Worm (Caenorhabditis elegans) whole organism, midembryonic: ENCODE results near the gene clec-122.
"Not testable (repeated sequence)": the region's sequence is repeated elsewhere in the genome, so short reads cannot be mapped to it uniquely, and the experiment has no call there.

Experiments used
- T22C8.4 ChIP-seq: fragments of 200-800 bp; sonication (Bioruptor generic); IDR thresholded peaks from 2 replicates; pipeline ENCODE4 v1.3.6; 2022; ENCODE audit warnings: missing genetic modification characterization, missing compliant biosample characterization
- cog-1 ChIP-seq: sonication (generic microtip); optimal IDR thresholded peaks from 2 replicates; lab custom pipeline; 2016; ENCODE audit warnings: missing genetic modification characterization, missing compliant biosample characterization
- flt-1 ChIP-seq: fragments of 200-800 bp; sonication (Bioruptor generic); IDR thresholded peaks from 2 replicates; pipeline ENCODE4 v1.3.6; 2022; ENCODE audit warnings: missing genetic modification characterization, missing compliant biosample characterization
- klf-2 ChIP-seq: fragments of 200-800 bp; sonication (Bioruptor generic); conservative IDR thresholded peaks from 2 replicates; pipeline ENCODE4 v1.3.6; 2022; ENCODE audit warnings: missing genetic modification reagents, missing genetic modification characterization, missing compliant biosample characterization
- med-1 ChIP-seq: sonication (generic microtip); optimal IDR thresholded peaks from 2 replicates; lab custom pipeline; 2017; ENCODE audit warnings: missing genetic modification characterization, mild to moderate bottlenecking, missing compliant biosample characterization, antibody characterized with exemption, missing genetic modification reagents; ENCODE audit not compliant: insufficient read depth
- ref-1 ChIP-seq: fragments of 200-800 bp; sonication (Bioruptor generic); conservative IDR thresholded peaks from 2 replicates; pipeline ENCODE4 v1.3.6; 2022; ENCODE audit warnings: missing genetic modification reagents, missing genetic modification characterization, missing compliant biosample characterization
- tab-1 ChIP-seq: fragments of 200-800 bp; sonication (Bioruptor generic); IDR thresholded peaks from 2 replicates; pipeline ENCODE4 v1.3.6; 2022; ENCODE audit warnings: missing genetic modification characterization, missing compliant biosample characterization
- ztf-23 ChIP-seq: fragments of 200-800 bp; sonication (Bioruptor generic); IDR thresholded peaks from 2 replicates; pipeline ENCODE4 v1.3.6; 2022; ENCODE audit warnings: missing genetic modification reagents, missing genetic modification characterization, missing compliant biosample characterization
- ztf-29 ChIP-seq: fragments of 200-800 bp; sonication (Bioruptor generic); IDR thresholded peaks from 2 replicates; pipeline ENCODE4 v1.3.6; 2022; ENCODE audit warnings: missing genetic modification reagents, missing genetic modification characterization, missing compliant biosample characterization

The clec-122 gene

ce11 chrII:3113289-3113688 is 7.4 kb downstream of the clec-122 start:
- TF ChIP-seq klf-2 (GFP tag; lab: Robert Waterston, UW) (no peak), ztf-23 (GFP tag; lab: Robert Waterston, UW) (no peak), flt-1 (no peak), ztf-29 (GFP tag; lab: Robert Waterston, UW) (no peak), T22C8.4 (no peak), med-1 (GFP tag; lab: Kevin White, UChicago) (no peak), tab-1 (GFP tag; lab: Robert Waterston, UW) (0 out of 2 replicates have a peak, but pooled peaks have one; percentile 14), cog-1 (tag; lab: Kevin White, UChicago) (no peak), ref-1 (GFP tag; lab: Robert Waterston, UW) (no peak)

- TF ChIP-seq flt-1: no peak
- no peak for TF ChIP-seq T22C8.4
- no peak for TF ChIP-seq tab-1 (GFP tag; lab: Robert Waterston, UW)
- no peak for TF ChIP-seq med-1 (GFP tag; lab: Kevin White, UChicago)
- no peak for TF ChIP-seq cog-1 (tag; lab: Kevin White, UChicago)
- no peak for TF ChIP-seq ref-1 (GFP tag; lab: Robert Waterston, UW)
- TF ChIP-seq ztf-23 (GFP tag; lab: Robert Waterston, UW): no peak
- TF ChIP-seq klf-2 (GFP tag; lab: Robert Waterston, UW): no peak
- no peak for TF ChIP-seq ztf-29 (GFP tag; lab: Robert Waterston, UW)
These were observed 8.1 kb downstream of the clec-122 start, which contains the start of gene clec-123 for ce11 chrII:3113934-3114333. TSS of gene clec-123 (plus strand) at chrII:3114234.

- no peak for TF ChIP-seq ref-1 (GFP tag; lab: Robert Waterston, UW)
These were observed 11.6 kb downstream of the clec-122 start, which contains the start of gene T10D4.7 for ce11 chrII:3117471-3117870. TSS of gene T10D4.7 (plus strand) at chrII:3117771.

- TF ChIP-seq tab-1 (GFP tag; lab: Robert Waterston, UW) (no peak), T22C8.4 (peak; percentile 53), cog-1 (tag; lab: Kevin White, UChicago) (peak; percentile 15)
These were observed 13.1 kb downstream of the clec-122 start, which contains the start of gene T10D4.6 for ce11 chrII:3118907-3119382. TSS of gene T10D4.6 (plus strand) at chrII:3119332.

ce11 chrII:3123206-3123605 is 17.3 kb downstream of the clec-122 start, which contains the start of gene srh-71:
TSS of gene srh-71 (plus strand) at chrII:3123506.
- no peak for TF ChIP-seq T22C8.4
- no peak for TF ChIP-seq ztf-23 (GFP tag; lab: Robert Waterston, UW)
- TF ChIP-seq klf-2 (GFP tag; lab: Robert Waterston, UW): no peak
- TF ChIP-seq cog-1 (tag; lab: Kevin White, UChicago): no peak
- no peak for TF ChIP-seq tab-1 (GFP tag; lab: Robert Waterston, UW)
- no peak for TF ChIP-seq ref-1 (GFP tag; lab: Robert Waterston, UW)
- no peak for TF ChIP-seq ztf-29 (GFP tag; lab: Robert Waterston, UW)
- no peak for TF ChIP-seq flt-1
- no peak for TF ChIP-seq med-1 (GFP tag; lab: Kevin White, UChicago)

- TF ChIP-seq cog-1 (tag; lab: Kevin White, UChicago) (no peak), klf-2 (GFP tag; lab: Robert Waterston, UW) (no peak), ref-1 (GFP tag; lab: Robert Waterston, UW) (no peak)
These were observed 20.5 kb downstream of the clec-122 start, which contains the start of gene ins-19 for ce11 chrII:3126341-3126740. TSS of gene ins-19 (minus strand) at chrII:3126441.

- TF ChIP-seq ztf-23 (GFP tag; lab: Robert Waterston, UW): 0 out of 2 replicates have a peak, but pooled peaks have one; percentile 32
These were observed 20.9 kb downstream of the clec-122 start, which contains the start of gene ins-31 for ce11 chrII:3126741-3127140. TSS of gene ins-31 (plus strand) at chrII:3127041.

ce11 chrII:3129007-3129406 is 23.1 kb downstream of the clec-122 start, which contains the start of gene chil-24:
TSS of gene chil-24 (plus strand) at chrII:3129162.
- TF ChIP-seq flt-1 (no peak), ref-1 (GFP tag; lab: Robert Waterston, UW) (no peak), T22C8.4 (no peak), med-1 (GFP tag; lab: Kevin White, UChicago) (no peak), ztf-29 (GFP tag; lab: Robert Waterston, UW) (no peak), klf-2 (GFP tag; lab: Robert Waterston, UW) (no peak), ztf-23 (GFP tag; lab: Robert Waterston, UW) (no peak), tab-1 (GFP tag; lab: Robert Waterston, UW) (no peak), cog-1 (tag; lab: Kevin White, UChicago) (no peak)

- TF ChIP-seq ref-1 (GFP tag; lab: Robert Waterston, UW) (no peak), ztf-29 (GFP tag; lab: Robert Waterston, UW) (peak; percentile 20; the same call in 1 of the 2 replicates)
These were observed 29.4 kb downstream of the clec-122 start for ce11 chrII:3135293-3135692.

ce11 chrII:3137804-3138203 is 31.9 kb downstream of the clec-122 start, which contains the start of gene sri-54:
TSS of gene sri-54 (minus strand) at chrII:3137904.
- TF ChIP-seq tab-1 (GFP tag; lab: Robert Waterston, UW): no peak
- TF ChIP-seq med-1 (GFP tag; lab: Kevin White, UChicago): no peak

ce11 chrII:3142855-3143254 is 37.0 kb downstream of the clec-122 start, which contains the start of gene sri-42:
TSS of gene sri-42 (minus strand) at chrII:3142955.
- not testable (repeated sequence) for TF ChIP-seq cog-1 (tag; lab: Kevin White, UChicago); tab-1 (GFP tag; lab: Robert Waterston, UW); ztf-23 (GFP tag; lab: Robert Waterston, UW)
